Worm (Caenorhabditis elegans) whole organism, young adult: ENCODE measurements around the gene C11D2.3.

Experiments used
- B0035.1 ChIP-seq: sonication (generic microtip); optimal IDR thresholded peaks from 2 replicates; lab custom pipeline; 2016; ENCODE audit warnings: missing genetic modification characterization, mild to moderate bottlenecking, missing compliant biosample characterization, missing genotype, missing genetic modification reagents
- B0261.1 ChIP-seq: sonication (generic microtip); optimal IDR thresholded peaks from 2 replicates; lab custom pipeline; 2016; ENCODE audit warnings: mild to moderate bottlenecking, missing genetic modification characterization, moderate library complexity, missing compliant biosample characterization
- F10E7.11 ChIP-seq: sonication (generic microtip); optimal IDR thresholded peaks from 2 replicates; lab custom pipeline; 2017; ENCODE audit warnings: mild to moderate bottlenecking, missing genetic modification characterization, moderate library complexity, missing compliant biosample characterization
- F49E8.2 ChIP-seq: sonication (generic microtip); optimal IDR thresholded peaks from 3 replicates; lab custom pipeline; 2017; ENCODE audit warnings: missing genetic modification characterization, mild to moderate bottlenecking, missing compliant biosample characterization, antibody characterized with exemption, moderate library complexity; ENCODE audit not compliant: insufficient read depth
- F57C9.4 ChIP-seq: sonication (generic microtip); optimal IDR thresholded peaks from 2 replicates; lab custom pipeline; 2017; ENCODE audit warnings: mild to moderate bottlenecking, missing genetic modification characterization, missing compliant biosample characterization
- K11D2.4 ChIP-seq: fragments of 200-800 bp; sonication (Bioruptor generic); IDR thresholded peaks from 2 replicates; pipeline ENCODE4 v1.3.6; 2022; ENCODE audit warnings: missing genetic modification reagents, missing genetic modification characterization, missing compliant biosample characterization
- T07F8.4 ChIP-seq: sonication (generic microtip); optimal IDR thresholded peaks from 2 replicates; lab custom pipeline; 2016; ENCODE audit warnings: mild to moderate bottlenecking, missing genetic modification characterization, moderate library complexity, missing compliant biosample characterization
- T26A5.8 ChIP-seq: sonication (generic microtip); optimal IDR thresholded peaks from 2 replicates; lab custom pipeline; 2016; ENCODE audit warnings: missing genetic modification characterization, missing compliant biosample characterization
- Y53F4B.3 ChIP-seq: fragments of 200-800 bp; sonication (Bioruptor generic); IDR thresholded peaks from 2 replicates; pipeline ENCODE4 v1.3.6; 2022; ENCODE audit warnings: missing genetic modification reagents, missing genetic modification characterization, missing compliant biosample characterization
- Y53G8AR.9 ChIP-seq: fragments of 200-800 bp; sonication (Bioruptor generic); conservative IDR thresholded peaks from 2 replicates; pipeline ENCODE4 v1.3.6; 2022; ENCODE audit warnings: missing genetic modification reagents, missing genetic modification characterization, missing compliant biosample characterization
- Y79H2A.3 ChIP-seq: fragments of 200-800 bp; sonication (Bioruptor generic); conservative IDR thresholded peaks from 2 replicates; pipeline ENCODE4 v1.3.6; 2022; ENCODE audit warnings: missing genetic modification reagents, missing genetic modification characterization, missing compliant biosample characterization
- ama-1 ChIP-seq, 3 experiments: fragments of 150-350 bp in 1 of 3; sonication (generic microtip) in 2 of 3; optimal IDR thresholded peaks; 2 replicates each; lab custom pipeline; 2014 to 2018; ENCODE audit warnings: missing biosample characterization in 2 of 3, missing genetic modification characterization in 2 of 3, missing genetic modification reagents in 2 of 3
- athp-1 ChIP-seq: sonication (generic microtip); optimal IDR thresholded peaks from 2 replicates; lab custom pipeline; 2017; ENCODE audit warnings: mild to moderate bottlenecking, missing genetic modification characterization, missing compliant biosample characterization
- ceh-79 ChIP-seq: sonication (generic microtip); optimal IDR thresholded peaks from 2 replicates; lab custom pipeline; 2017; ENCODE audit warnings: mild to moderate bottlenecking, missing genetic modification characterization, missing compliant biosample characterization
- ceh-91 ChIP-seq: fragments of 200-800 bp; sonication (Bioruptor generic); IDR thresholded peaks from 2 replicates; pipeline ENCODE4 v1.3.6; 2022; ENCODE audit warnings: missing genetic modification reagents, missing genetic modification characterization, missing compliant biosample characterization
- dpff-1 ChIP-seq: sonication (generic microtip); optimal IDR thresholded peaks from 2 replicates; lab custom pipeline; 2017; ENCODE audit warnings: mild to moderate bottlenecking, missing genetic modification characterization, missing compliant biosample characterization
- egl-18 ChIP-seq: fragments of 200-800 bp; sonication (Bioruptor generic); IDR thresholded peaks from 2 replicates; pipeline ENCODE4 v1.3.6; 2022; ENCODE audit warnings: missing genetic modification reagents, missing genetic modification characterization, missing compliant biosample characterization
- egrh-3 ChIP-seq: fragments of 200-800 bp; sonication (Bioruptor generic); IDR thresholded peaks from 2 replicates; pipeline ENCODE4 v1.3.6; 2022; ENCODE audit warnings: missing genetic modification reagents, missing genetic modification characterization, missing compliant biosample characterization
- fkh-3 ChIP-seq: sonication (generic microtip); optimal IDR thresholded peaks from 2 replicates; lab custom pipeline; 2016; ENCODE audit warnings: mild to moderate bottlenecking, missing genetic modification characterization, missing compliant biosample characterization
- hlh-12 ChIP-seq: sonication (generic microtip); optimal IDR thresholded peaks from 2 replicates; lab custom pipeline; 2016; ENCODE audit warnings: missing genetic modification characterization, missing compliant biosample characterization
- hmg-20 ChIP-seq: fragments of 200-800 bp; sonication (Bioruptor generic); IDR thresholded peaks from 2 replicates; pipeline ENCODE4 v1.3.6; 2022; ENCODE audit warnings: missing genetic modification reagents, missing genetic modification characterization, missing compliant biosample characterization
- lin-54 ChIP-seq: fragments of 200-800 bp; sonication (Bioruptor generic); optimal IDR thresholded peaks from 2 replicates; lab custom pipeline; 2018; ENCODE audit warnings: mild to moderate bottlenecking, missing genetic modification characterization, missing compliant biosample characterization
- lsl-1 ChIP-seq: fragments of 200-800 bp; sonication (Bioruptor generic); optimal IDR thresholded peaks from 2 replicates; lab custom pipeline; 2018; ENCODE audit warnings: mild to moderate bottlenecking, missing genetic modification characterization, moderate library complexity, missing compliant biosample characterization
- mes-4 ChIP-seq: sonication (generic microtip); optimal IDR thresholded peaks from 2 replicates; lab custom pipeline; 2016; ENCODE audit warnings: missing genotype, missing genetic modification characterization, missing compliant biosample characterization
- nfya-1 ChIP-seq: sonication (generic microtip); optimal IDR thresholded peaks from 2 replicates; lab custom pipeline; 2017; ENCODE audit warnings: antibody characterized with exemption, missing compliant biosample characterization, missing genetic modification characterization, borderline replicate concordance; ENCODE audit not compliant: insufficient read depth
- nfya-2 ChIP-seq: fragments of 200-800 bp; sonication (Bioruptor generic); IDR thresholded peaks from 2 replicates; pipeline ENCODE4 v1.3.6; 2022; ENCODE audit warnings: missing genetic modification reagents, missing genetic modification characterization, missing compliant biosample characterization
- rcor-1 ChIP-seq: fragments of 200-800 bp; sonication (Bioruptor generic); IDR thresholded peaks from 2 replicates; pipeline ENCODE4 v1.3.6; 2022; ENCODE audit warnings: missing genetic modification reagents, missing genetic modification characterization, missing compliant biosample characterization
- somi-1 ChIP-seq: fragments of 200-800 bp; sonication (Bioruptor generic); optimal IDR thresholded peaks from 2 replicates; lab custom pipeline; 2018; ENCODE audit warnings: mild to moderate bottlenecking, missing genetic modification characterization, missing compliant biosample characterization
- unc-130 ChIP-seq: sonication (generic microtip); optimal IDR thresholded peaks from 2 replicates; lab custom pipeline; 2016; ENCODE audit warnings: missing genetic modification reagents, missing genetic modification characterization, missing compliant biosample characterization
- ztf-22 ChIP-seq: fragments of 200-800 bp; sonication (Bioruptor generic); optimal IDR thresholded peaks from 2 replicates; lab custom pipeline; 2018; ENCODE audit warnings: mild to moderate bottlenecking, missing genetic modification characterization, moderate library complexity, missing compliant biosample characterization
- ztf-26 ChIP-seq: sonication (generic microtip); optimal IDR thresholded peaks from 2 replicates; lab custom pipeline; 2017; ENCODE audit warnings: missing genetic modification characterization, missing compliant biosample characterization
- ztf-3 ChIP-seq: fragments of 200-800 bp; sonication (Bioruptor generic); optimal IDR thresholded peaks from 2 replicates; lab custom pipeline; 2018; ENCODE audit warnings: mild to moderate bottlenecking, missing genetic modification characterization, missing compliant biosample characterization

C11D2.3 gene

DNA sequence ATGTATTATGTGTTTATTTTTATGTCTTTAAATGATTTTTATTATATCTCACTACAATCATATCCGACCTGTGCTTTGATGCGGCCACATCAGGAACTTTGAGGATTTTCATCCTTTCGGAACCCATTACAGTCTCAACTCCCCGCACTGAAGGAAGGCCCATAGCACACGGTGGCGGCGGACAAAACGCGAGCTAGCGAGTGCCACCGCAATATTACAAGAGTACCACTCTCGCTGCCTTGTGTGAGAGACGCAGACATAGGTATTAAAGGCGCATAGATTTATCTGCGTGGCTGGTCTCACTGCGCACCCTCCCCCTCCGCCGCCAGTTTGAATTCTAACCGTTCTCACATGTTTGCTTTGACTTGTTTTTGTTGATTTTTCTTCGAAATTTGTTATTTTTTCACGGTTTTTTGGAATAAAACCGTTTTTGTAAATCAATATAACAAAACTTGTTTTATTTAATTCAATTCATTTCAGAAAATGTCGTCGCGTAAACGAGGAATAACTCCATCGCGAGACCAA lies 33.8 kb upstream of the C11D2.3 start, which contains the start of gene zen-4 (continued):
- TF ChIP-seq Y53G8AR.9 = peak; percentile 90

DNA sequence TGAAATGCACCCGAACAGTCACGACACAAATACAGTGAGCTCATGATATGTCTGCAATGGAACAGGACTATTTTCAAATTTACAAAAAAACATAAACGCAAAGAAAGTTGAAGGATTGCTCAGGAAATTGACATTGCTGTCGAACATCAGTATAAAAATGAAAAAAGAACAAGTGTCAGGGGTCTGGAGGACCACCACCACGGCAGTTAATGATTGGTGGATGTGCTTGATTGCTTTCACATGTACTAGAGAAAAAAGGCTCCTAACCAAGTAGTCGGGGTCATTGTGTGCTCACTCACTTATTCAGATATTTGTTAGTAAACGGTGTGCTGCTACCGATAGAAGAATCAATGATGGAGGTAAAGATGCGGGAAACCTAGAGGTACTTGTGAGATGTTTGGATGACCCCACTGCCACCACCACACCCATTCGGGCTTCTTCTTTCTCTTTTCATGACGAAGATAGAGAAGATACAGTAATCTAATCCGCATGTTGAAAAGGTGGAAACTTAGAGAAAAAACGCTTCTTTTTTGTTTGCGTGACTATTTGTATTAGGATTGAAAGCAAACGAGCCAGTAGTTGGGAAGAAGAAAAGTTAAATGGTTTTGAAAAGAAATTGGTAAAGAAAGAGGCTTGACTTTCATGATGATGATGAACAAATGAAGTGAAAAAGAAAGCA lies 24.2 kb upstream of the C11D2.3 start, which contains the start of gene M03D4.4:
M03D4.4 (minus strand) TSS at position 51 of the 679 bp plus-strand sequence.
- no peak for TF ChIP-seq nfya-1 (tag; lab: Kevin White, UChicago)
- no peak for TF ChIP-seq egl-18 (GFP tag; lab: Robert Waterston, UW)
- TF ChIP-seq lsl-1 (GFP tag; lab: Kevin White, UChicago) = no peak
- TF ChIP-seq B0035.1 (tag; lab: Kevin White, UChicago) = no peak
- TF ChIP-seq ztf-3 (GFP tag; lab: Kevin White, UChicago) = no peak
- TF ChIP-seq athp-1 (tag; lab: Kevin White, UChicago) = no peak
- no peak for TF ChIP-seq K11D2.4 (GFP tag; lab: Robert Waterston, UW)

DNA sequence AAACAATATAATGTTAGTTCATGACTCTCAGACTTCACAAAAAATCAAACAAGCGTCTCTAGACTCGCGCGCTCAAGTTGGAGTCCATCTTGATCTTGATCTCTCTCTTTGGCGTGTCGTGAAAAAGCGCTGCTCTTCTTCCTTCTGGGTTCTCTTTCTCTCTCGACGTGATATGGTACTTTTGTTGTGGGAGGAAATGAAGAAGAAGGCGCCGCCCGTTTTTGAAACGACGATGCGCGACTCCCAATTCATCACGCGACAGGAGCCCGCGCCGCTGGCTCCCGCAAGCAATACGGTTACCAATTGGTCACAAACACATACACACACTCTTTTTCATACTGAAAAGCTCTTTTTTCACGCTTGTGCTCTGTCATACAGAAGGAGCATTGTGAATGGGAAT lies 21.2 kb upstream of the C11D2.3 start:
- no peak for TF ChIP-seq F49E8.2 (tag; lab: Kevin White, UChicago)
- TF ChIP-seq Y53F4B.3 = no peak
- no peak for TF ChIP-seq unc-130 (GFP tag; lab: Kevin White, UChicago)
- no peak for TF ChIP-seq ama-1 (optimal IDR thresholded peaks at IDR 0.05; lab: Kevin White, UChicago)
- TF ChIP-seq ama-1 (GFP tag; optimal IDR thresholded peaks at IDR 0.05; lab: Kevin White, UChicago) = no peak
- TF ChIP-seq ztf-26 (tag; lab: Kevin White, UChicago) = no peak
- no peak for TF ChIP-seq Y79H2A.3
- TF ChIP-seq ceh-91 (GFP tag; lab: Robert Waterston, UW) = no peak
- no peak for TF ChIP-seq fkh-3 (tag; lab: Kevin White, UChicago)
- no peak for TF ChIP-seq hlh-12 (tag; lab: Kevin White, UChicago)
- TF ChIP-seq rcor-1 = no peak
- no peak for TF ChIP-seq T07F8.4 (tag; lab: Kevin White, UChicago)
- no peak for TF ChIP-seq dpff-1
- no peak for TF ChIP-seq T26A5.8
- TF ChIP-seq somi-1 = no peak
- TF ChIP-seq B0261.1 (tag; lab: Kevin White, UChicago) = no peak
- no peak for TF ChIP-seq mes-4 (tag; lab: Kevin White, UChicago)
- no peak for TF ChIP-seq egl-18 (GFP tag; lab: Robert Waterston, UW)
- no peak for TF ChIP-seq F10E7.11 (tag; lab: Kevin White, UChicago)
- no peak for TF ChIP-seq ztf-22 (GFP tag; lab: Kevin White, UChicago)
- TF ChIP-seq, all 124 proteins: peak for 0

DNA sequence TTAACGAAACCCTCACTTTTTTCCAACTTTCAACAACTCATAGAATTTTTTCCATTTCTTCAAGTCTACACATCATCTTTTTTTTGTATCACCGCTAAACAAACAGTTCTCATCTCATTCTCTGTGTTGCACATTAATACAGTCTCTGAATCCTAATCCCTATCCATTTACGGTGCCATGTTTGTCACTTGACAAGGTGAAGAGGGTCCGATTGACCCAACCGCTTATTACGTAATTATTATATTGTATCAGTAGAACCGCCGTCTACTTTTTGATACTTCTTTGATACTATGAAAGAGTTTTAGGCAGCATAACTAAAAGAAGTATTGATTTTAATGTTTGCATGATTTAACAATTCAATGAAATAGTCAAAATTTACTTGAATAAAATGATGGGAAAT lies 17.0 kb upstream of the C11D2.3 start:
- TF ChIP-seq B0035.1 (tag; lab: Kevin White, UChicago) (no peak), F57C9.4 (no peak), lin-54 (GFP tag; lab: Kevin White, UChicago) (no peak), ceh-79 (no peak), nfya-2 (GFP tag; lab: Robert Waterston, UW) (no peak), hmg-20 (no peak), egrh-3 (GFP tag; lab: Robert Waterston, UW) (no peak)
